Worm (Caenorhabditis elegans) whole organism, early embryonic: ENCODE data around the gene btb-16.

Experiments used
- ama-1 ChIP-seq: fragments of 150-350 bp; optimal IDR thresholded peaks from 2 replicates; lab custom pipeline; 2014
- ets-7 ChIP-seq: sonication (generic microtip); optimal IDR thresholded peaks from 2 replicates; lab custom pipeline; 2016; ENCODE audit warnings: missing genotype, missing genetic modification characterization, missing compliant biosample characterization
- hmbx-1 ChIP-seq: sonication (generic microtip); optimal IDR thresholded peaks from 2 replicates; lab custom pipeline; 2016; ENCODE audit warnings: mild to moderate bottlenecking, missing genetic modification characterization, missing compliant biosample characterization
- hmg-4 ChIP-seq: fragments of 200-800 bp; sonication (Bioruptor generic); optimal IDR thresholded peaks from 2 replicates; lab custom pipeline; 2018; ENCODE audit warnings: mild to moderate bottlenecking, missing genetic modification characterization, missing compliant biosample characterization
- scrt-1 ChIP-seq: fragments of 200-800 bp; sonication (Bioruptor generic); IDR thresholded peaks from 2 replicates; pipeline ENCODE4 v1.3.6; 2022; ENCODE audit warnings: missing genetic modification characterization, missing compliant biosample characterization
- sea-1 ChIP-seq: fragments of 200-800 bp; sonication (Bioruptor generic); conservative IDR thresholded peaks from 2 replicates; pipeline ENCODE4 v1.3.6; 2022; ENCODE audit warnings: missing genetic modification characterization, missing compliant biosample characterization
- tra-4 ChIP-seq: sonication (generic microtip); optimal IDR thresholded peaks from 2 replicates; lab custom pipeline; 2017; ENCODE audit warnings: missing genetic modification characterization, missing compliant biosample characterization

ce11 chrII:3332039-3332438, 35.4 kb downstream of the btb-16 start, which contains the start of gene irld-27:
- TF ChIP-seq ets-7 (no peak), scrt-1 (GFP tag; lab: Robert Waterston, UW) (no peak), ama-1 (lab: Kevin White, UChicago) (no peak), hmbx-1 (tag; lab: Kevin White, UChicago) (no peak), hmg-4 (GFP tag; lab: Kevin White, UChicago) (no peak), sea-1 (GFP tag; lab: Robert Waterston, UW) (no peak), tra-4 (tag; lab: Kevin White, UChicago) (no peak)
